Fruit fly (Drosophila melanogaster) whole organism, embryonic: ENCODE measurements around the gene pHCl-2.

ENCODE experiments used
- Atf3 ChIP-seq: fragments of 200-800 bp; sonication (Bioruptor generic); optimal IDR thresholded peaks from 3 replicates; lab custom pipeline; 2016; ENCODE audit warnings: missing biosample characterization, missing genetic modification characterization
- Blimp-1 ChIP-seq: fragments of 200-800 bp; sonication (Bioruptor generic); optimal IDR thresholded peaks from 3 replicates; lab custom pipeline; 2018; ENCODE audit warnings: missing biosample characterization, missing genetic modification characterization, mild to moderate bottlenecking, moderate library complexity, missing genetic modification reagents
- CG10321 ChIP-seq: fragments of 200-800 bp; sonication (Bioruptor generic); IDR thresholded peaks from 2 replicates; pipeline ENCODE4 v1.3.6; 2022; ENCODE audit warnings: missing biosample characterization, missing genetic modification characterization
- CG11695 ChIP-seq: fragments of 200-800 bp; sonication (Bioruptor generic); IDR thresholded peaks from 3 replicates; pipeline ENCODE4 v1.3.6; 2022; ENCODE audit warnings: missing biosample characterization, missing genetic modification characterization
- CG12942 ChIP-seq: fragments of 200-800 bp; sonication (Bioruptor generic); optimal IDR thresholded peaks from 3 replicates; lab custom pipeline; 2016; ENCODE audit warnings: missing biosample characterization, missing genetic modification characterization
- CG13296 ChIP-seq: fragments of 200-800 bp; sonication (Bioruptor generic); optimal IDR thresholded peaks from 3 replicates; lab custom pipeline; 2018; ENCODE audit warnings: missing biosample characterization, mild to moderate bottlenecking, missing genetic modification characterization
- CG14965 ChIP-seq: fragments of 200-800 bp; sonication (Bioruptor generic); optimal IDR thresholded peaks from 2 replicates; lab custom pipeline; 2016; ENCODE audit warnings: missing biosample characterization, missing genetic modification characterization, borderline replicate concordance
- CG17361 ChIP-seq: fragments of 200-800 bp; sonication (Bioruptor generic); IDR thresholded peaks from 3 replicates; pipeline ENCODE4 v1.3.6; 2022; ENCODE audit warnings: missing biosample characterization, missing genetic modification characterization
- CG1832 ChIP-seq: fragments of 200-800 bp; sonication (Bioruptor generic); optimal IDR thresholded peaks from 2 replicates; lab custom pipeline; 2017; ENCODE audit warnings: missing biosample characterization, mild to moderate bottlenecking, missing genetic modification characterization, inconsistent platforms
- CG2889 ChIP-seq: fragments of 200-800 bp; sonication (Bioruptor generic); IDR thresholded peaks from 3 replicates; pipeline ENCODE4 v1.3.6; 2022; ENCODE audit warnings: missing biosample characterization, missing genetic modification characterization
- CG31365 ChIP-seq: fragments of 200-800 bp; sonication (Bioruptor generic); optimal IDR thresholded peaks from 2 replicates; lab custom pipeline; 2018; ENCODE audit warnings: missing biosample characterization, mild to moderate bottlenecking, missing genetic modification characterization
- CG4707 ChIP-seq: fragments of 200-800 bp; sonication (Bioruptor generic); optimal IDR thresholded peaks from 2 replicates; lab custom pipeline; 2018; ENCODE audit warnings: missing biosample characterization, mild to moderate bottlenecking, missing genetic modification characterization, moderate library complexity
- CG4854 ChIP-seq: fragments of 200-800 bp; sonication (Bioruptor generic); optimal IDR thresholded peaks from 2 replicates; lab custom pipeline; 2016; ENCODE audit warnings: missing biosample characterization, missing genetic modification characterization, inconsistent platforms
- CG6854 ChIP-seq: fragments of 200-800 bp; sonication (Bioruptor generic); optimal IDR thresholded peaks from 3 replicates; lab custom pipeline; 2017; ENCODE audit warnings: missing biosample characterization, mild to moderate bottlenecking, missing genetic modification characterization
- CG7271 ChIP-seq: fragments of 200-800 bp; sonication (Bioruptor generic); optimal IDR thresholded peaks from 2 replicates; lab custom pipeline; 2018; ENCODE audit warnings: missing biosample characterization, mild to moderate bottlenecking, missing genetic modification characterization, moderate library complexity
- CG8281 ChIP-seq: fragments of 200-800 bp; sonication (Bioruptor generic); optimal IDR thresholded peaks from 2 replicates; lab custom pipeline; 2018; ENCODE audit warnings: missing biosample characterization, mild to moderate bottlenecking, missing genetic modification characterization, moderate library complexity
- CG9797 ChIP-seq: fragments of 200-800 bp; sonication (Bioruptor generic); optimal IDR thresholded peaks from 3 replicates; lab custom pipeline; 2018; ENCODE audit warnings: missing biosample characterization, mild to moderate bottlenecking, missing genetic modification characterization
- CrebB ChIP-seq: fragments of 200-800 bp; sonication (Bioruptor generic); optimal IDR thresholded peaks from 3 replicates; lab custom pipeline; 2018; ENCODE audit warnings: missing biosample characterization, mild to moderate bottlenecking, missing genetic modification characterization
- Doc3 ChIP-seq: fragments of 200-800 bp; sonication (Bioruptor generic); IDR thresholded peaks from 3 replicates; pipeline ENCODE4 v1.3.6; 2022; ENCODE audit warnings: missing biosample characterization, missing genetic modification characterization; ENCODE audit not compliant: partially characterized antibody
- Ets65A ChIP-seq: fragments of 200-800 bp; sonication (Bioruptor generic); peaks from one replicate; lab custom pipeline; 2016; ENCODE audit warnings: missing biosample characterization, missing genetic modification characterization
- Ets97D ChIP-seq: fragments of 200-800 bp; sonication (Bioruptor generic); optimal IDR thresholded peaks from 3 replicates; lab custom pipeline; 2016; ENCODE audit warnings: missing biosample characterization, missing genetic modification characterization
- H15 ChIP-seq: fragments of 200-800 bp; sonication (Bioruptor generic); IDR thresholded peaks from 3 replicates; pipeline ENCODE4 v1.3.6; 2022; ENCODE audit warnings: missing biosample characterization, missing genetic modification characterization
- HHEX ChIP-seq: fragments of 200-800 bp; sonication (Bioruptor generic); optimal IDR thresholded peaks from 3 replicates; lab custom pipeline; 2017; ENCODE audit warnings: missing biosample characterization, mild to moderate bottlenecking, missing genetic modification characterization, missing genetic modification reagents
- HLH54F ChIP-seq: fragments of 200-800 bp; sonication (Bioruptor generic); optimal IDR thresholded peaks from 3 replicates; lab custom pipeline; 2016; ENCODE audit warnings: missing biosample characterization, missing genetic modification characterization
- Hmr ChIP-seq: fragments of 200-800 bp; sonication (Bioruptor generic); optimal IDR thresholded peaks from 3 replicates; lab custom pipeline; 2017; ENCODE audit warnings: mild to moderate bottlenecking, missing biosample characterization, missing genetic modification reagents, missing genetic modification characterization
- Kr ChIP-seq: fragments of 200-800 bp; sonication (Bioruptor generic); optimal IDR thresholded peaks from 2 replicates; lab custom pipeline; 2017; ENCODE audit warnings: missing biosample characterization, mild to moderate bottlenecking, missing genetic modification characterization
- Lpt ChIP-seq: fragments of >200 bp; optimal IDR thresholded peaks from 2 replicates; lab custom pipeline; 2018; ENCODE audit warnings: missing biosample characterization, missing genetic modification characterization
- Sox102F ChIP-seq: fragments of 200-800 bp; sonication (Bioruptor generic); optimal IDR thresholded peaks from 2 replicates; lab custom pipeline; 2018; ENCODE audit warnings: missing biosample characterization, mild to moderate bottlenecking, missing genetic modification characterization, moderate library complexity
- Spps ChIP-seq: fragments of 200-800 bp; sonication (Bioruptor generic); optimal IDR thresholded peaks from 2 replicates; lab custom pipeline; 2018; ENCODE audit warnings: missing biosample characterization, mild to moderate bottlenecking, missing genetic modification characterization
- Sry-β ChIP-seq: fragments of 200-800 bp; sonication (Bioruptor generic); optimal IDR thresholded peaks from 2 replicates; lab custom pipeline; 2018; ENCODE audit warnings: missing biosample characterization, mild to moderate bottlenecking, missing genetic modification characterization, moderate library complexity
- Ssrp ChIP-seq: fragments of 200-800 bp; sonication (Bioruptor generic); optimal IDR thresholded peaks from 2 replicates; lab custom pipeline; 2018; ENCODE audit warnings: missing biosample characterization, mild to moderate bottlenecking, missing genetic modification characterization, moderate library complexity
- TFAM ChIP-seq: fragments of 200-800 bp; sonication (Bioruptor generic); optimal IDR thresholded peaks from 2 replicates; lab custom pipeline; 2017; ENCODE audit warnings: missing biosample characterization, missing genetic modification characterization, inconsistent platforms
- Taf1 ChIP-seq: fragments of 200-800 bp; sonication (Bioruptor generic); IDR thresholded peaks from 2 replicates; pipeline ENCODE4 v1.3.6; 2022; ENCODE audit warnings: missing biosample characterization, missing genetic modification characterization
- Vsx1 ChIP-seq: fragments of 200-800 bp; sonication (Bioruptor generic); optimal IDR thresholded peaks from 2 replicates; lab custom pipeline; 2017; ENCODE audit warnings: missing biosample characterization, mild to moderate bottlenecking, missing genetic modification characterization, missing genetic modification reagents
- Xbp1 ChIP-seq: fragments of 200-800 bp; sonication (Bioruptor generic); optimal IDR thresholded peaks from 3 replicates; lab custom pipeline; 2016; ENCODE audit warnings: missing biosample characterization, mild to moderate bottlenecking, missing genetic modification characterization
- bcd ChIP-seq: fragments of 200-800 bp; sonication (Bioruptor generic); optimal IDR thresholded peaks from 2 replicates; lab custom pipeline; 2017; ENCODE audit warnings: missing biosample characterization, mild to moderate bottlenecking, missing genetic modification characterization
- cas ChIP-seq: fragments of 200-800 bp; sonication (Bioruptor generic); IDR thresholded peaks from 2 replicates; pipeline ENCODE4 v1.3.6; 2022; ENCODE audit warnings: missing biosample characterization, missing genetic modification characterization
- eve ChIP-seq, 2 experiments: fragments of >200 bp; optimal IDR thresholded peaks; 2 replicates each; lab custom pipeline; 2017; ENCODE audit warnings: missing biosample characterization in 2 of 2, missing genetic modification characterization in 2 of 2
- ken ChIP-seq: fragments of 200-800 bp; sonication (Bioruptor generic); IDR thresholded peaks from 3 replicates; pipeline ENCODE4 v1.3.6; 2022; ENCODE audit warnings: missing biosample characterization, missing genetic modification characterization
- lmd ChIP-seq: fragments of 200-800 bp; sonication (Bioruptor generic); IDR thresholded peaks from 2 replicates; pipeline ENCODE4 v1.3.6; 2022; ENCODE audit warnings: missing biosample characterization, missing genetic modification characterization
- nerfin-1 ChIP-seq: fragments of 200-800 bp; sonication (Bioruptor generic); optimal IDR thresholded peaks from 3 replicates; lab custom pipeline; 2019; ENCODE audit warnings: missing biosample characterization, mild to moderate bottlenecking, missing genetic modification characterization, moderate library complexity
- org-1 ChIP-seq: fragments of 200-800 bp; sonication (Bioruptor generic); optimal IDR thresholded peaks from 2 replicates; lab custom pipeline; 2017; ENCODE audit warnings: missing biosample characterization, missing genetic modification characterization
- psq ChIP-seq: fragments of 200-800 bp; sonication (Bioruptor generic); optimal IDR thresholded peaks from 2 replicates; lab custom pipeline; 2017; ENCODE audit warnings: missing biosample characterization, missing genetic modification characterization
- ssp ChIP-seq: fragments of 200-800 bp; sonication (Bioruptor generic); IDR thresholded peaks from 2 replicates; pipeline ENCODE4 v1.3.6; 2022; ENCODE audit warnings: missing biosample characterization, missing genetic modification characterization
- tup ChIP-seq: fragments of 200-800 bp; sonication (Bioruptor generic); optimal IDR thresholded peaks from 2 replicates; lab custom pipeline; 2016; ENCODE audit warnings: missing biosample characterization, mild to moderate bottlenecking, missing genetic modification characterization, moderate library complexity
- tx ChIP-seq: fragments of 200-800 bp; sonication (Bioruptor generic); optimal IDR thresholded peaks from 2 replicates; lab custom pipeline; 2016; ENCODE audit warnings: missing biosample characterization, missing genetic modification characterization
- vnd ChIP-seq: fragments of 200-800 bp; sonication (Bioruptor generic); IDR thresholded peaks from 3 replicates; pipeline ENCODE4 v1.3.6; 2022; ENCODE audit warnings: missing biosample characterization, missing genetic modification characterization; ENCODE audit not compliant: partially characterized antibody
- vvl ChIP-seq: fragments of 200-800 bp; sonication (Bioruptor generic); IDR thresholded peaks from 2 replicates; pipeline ENCODE4 v1.3.6; 2022; ENCODE audit warnings: missing biosample characterization, missing genetic modification characterization
- zen ChIP-seq: fragments of 200-800 bp; sonication (Bioruptor generic); optimal IDR thresholded peaks from 3 replicates; lab custom pipeline; 2018; ENCODE audit warnings: missing biosample characterization, mild to moderate bottlenecking, missing genetic modification characterization, moderate library complexity
- zen2 ChIP-seq: fragments of 200-800 bp; sonication (Bioruptor generic); IDR thresholded peaks from 3 replicates; pipeline ENCODE4 v1.3.6; 2022; ENCODE audit warnings: missing biosample characterization, missing genetic modification characterization; ENCODE audit not compliant: partially characterized antibody
- zf30C ChIP-seq: fragments of 200-800 bp; sonication (Bioruptor generic); optimal IDR thresholded peaks from 3 replicates; lab custom pipeline; 2018; ENCODE audit warnings: missing biosample characterization, mild to moderate bottlenecking, missing genetic modification characterization

The pHCl-2 gene

DNA sequence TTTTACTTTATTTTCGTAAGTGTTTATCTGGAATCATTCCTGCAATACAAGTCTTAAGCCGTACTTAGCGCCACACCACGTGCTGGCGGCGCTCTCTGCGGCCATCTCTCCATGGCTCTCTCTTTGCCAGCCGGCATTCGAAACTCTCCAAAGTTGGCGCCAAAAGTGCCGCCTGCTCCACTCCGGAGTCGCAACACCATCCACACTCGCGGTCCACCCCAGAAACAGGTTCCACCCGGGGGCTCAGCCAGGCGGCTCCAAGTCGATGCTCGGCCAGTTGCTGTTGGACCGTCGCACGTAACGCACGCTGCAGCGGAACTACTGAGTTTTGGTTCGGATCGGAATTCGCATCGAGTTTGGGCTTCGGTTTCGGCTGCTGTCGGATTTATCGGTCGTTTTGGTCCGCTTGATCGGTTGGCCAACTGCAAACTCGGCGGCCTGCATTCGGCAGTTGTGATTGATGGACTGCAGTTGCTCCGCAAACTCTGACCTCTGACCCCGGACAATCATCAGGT is 5.8 kb upstream of the pHCl-2 start, which contains the start of gene CG34347 (continued):
- no peak for TF ChIP-seq zen (tag; lab: Kevin White, UChicago)
- TF ChIP-seq vnd (GFP tag; lab: Robert Waterston, UW) = no peak
- TF ChIP-seq CG8281 = no peak
- no peak for TF ChIP-seq bcd (GFP tag; lab: Kevin White, UChicago)
- no peak for TF ChIP-seq CG31365 (tag; lab: Kevin White, UChicago)
- TF ChIP-seq Sox102F (GFP tag; lab: Kevin White, UChicago) = no peak
- TF ChIP-seq CG14965 = no peak
- TF ChIP-seq TFAM = no peak
- no peak for TF ChIP-seq CG12942 (GFP tag; lab: Kevin White, UChicago)
- TF ChIP-seq HLH54F = no peak
- 0 out of 3 replicates have a peak, but pooled peaks have one; percentile 5 for TF ChIP-seq CG2889
- TF ChIP-seq Sry-β = no peak
- no peak for TF ChIP-seq cas (GFP tag; lab: Robert Waterston, UW)
- TF ChIP-seq vvl (GFP tag; lab: Robert Waterston, UW) = peak; percentile 69
- TF ChIP-seq CG17361 (GFP tag; lab: Robert Waterston, UW) = no peak
- TF ChIP-seq Vsx1 (GFP tag; lab: Kevin White, UChicago) = no peak
- TF ChIP-seq Ssrp (tag; lab: Kevin White, UChicago) = no peak
- TF ChIP-seq CrebB (tag; lab: Kevin White, UChicago) = no peak
- TF ChIP-seq CG10321 (GFP tag; lab: Robert Waterston, UW) = no peak
- TF ChIP-seq CG4707 (GFP tag; lab: Kevin White, UChicago) = no peak
- TF ChIP-seq CG9797 = no peak
- TF ChIP-seq Xbp1 = no peak
- TF ChIP-seq Hmr (GFP tag; lab: Kevin White, UChicago) = peak; percentile 1
- no peak for TF ChIP-seq tx (GFP tag; lab: Kevin White, UChicago)
- TF ChIP-seq org-1 (GFP tag; lab: Kevin White, UChicago) = no peak
- TF ChIP-seq Taf1 (GFP tag; lab: Robert Waterston, UW) = no peak
- TF ChIP-seq Ets97D (GFP tag; lab: Kevin White, UChicago) = no peak
- no peak for TF ChIP-seq CG13296 (GFP tag; lab: Kevin White, UChicago)
- TF ChIP-seq lmd = no peak
- TF ChIP-seq zen2 = peak; percentile 69; the same call in 2 of the 3 replicates
- TF ChIP-seq nerfin-1 (tag; lab: Kevin White, UChicago) = no peak
- TF ChIP-seq Ets65A (GFP tag; lab: Kevin White, UChicago) = no peak
- no peak for TF ChIP-seq CG4854
- TF ChIP-seq ssp (GFP tag; lab: Robert Waterston, UW) = no peak
- no peak for TF ChIP-seq CG7271 (tag; lab: Kevin White, UChicago)
- no peak for TF ChIP-seq CG1832 (GFP tag; lab: Kevin White, UChicago)
- TF ChIP-seq tup (GFP tag; lab: Kevin White, UChicago) = no peak
- TF ChIP-seq Atf3 (GFP tag; lab: Kevin White, UChicago) = no peak
- no peak for TF ChIP-seq psq
- TF ChIP-seq zf30C (GFP tag; lab: Kevin White, UChicago) = no peak
- TF ChIP-seq Lpt = no peak
- TF ChIP-seq CG11695 (GFP tag; lab: Robert Waterston, UW) = no peak
- TF ChIP-seq HHEX (GFP tag; lab: Kevin White, UChicago) = no peak
- TF ChIP-seq Doc3 = 0 out of 3 replicates have a peak, but pooled peaks have one; percentile 25
- TF ChIP-seq H15 (GFP tag; lab: Robert Waterston, UW) = no peak
- no peak for TF ChIP-seq Kr (GFP tag; lab: Kevin White, UChicago)
- 0 out of 3 replicates have a peak, but pooled peaks have one; percentile 45 for TF ChIP-seq ken
- TF ChIP-seq CG6854 = no peak
- TF ChIP-seq Blimp-1 (GFP tag; lab: Kevin White, UChicago) = no peak
- no peak for TF ChIP-seq Spps (tag; lab: Kevin White, UChicago)
- no peak for TF ChIP-seq eve (GFP tag; optimal IDR thresholded peaks at IDR 0.05; lab: Kevin White, UChicago)
